Worm (Caenorhabditis elegans): ENCODE measurements around the gene bmy-1.
A peak's percentile ranks its signal among the peaks of the same experiment; 100 is the strongest.

Gene bmy-1

DNA sequence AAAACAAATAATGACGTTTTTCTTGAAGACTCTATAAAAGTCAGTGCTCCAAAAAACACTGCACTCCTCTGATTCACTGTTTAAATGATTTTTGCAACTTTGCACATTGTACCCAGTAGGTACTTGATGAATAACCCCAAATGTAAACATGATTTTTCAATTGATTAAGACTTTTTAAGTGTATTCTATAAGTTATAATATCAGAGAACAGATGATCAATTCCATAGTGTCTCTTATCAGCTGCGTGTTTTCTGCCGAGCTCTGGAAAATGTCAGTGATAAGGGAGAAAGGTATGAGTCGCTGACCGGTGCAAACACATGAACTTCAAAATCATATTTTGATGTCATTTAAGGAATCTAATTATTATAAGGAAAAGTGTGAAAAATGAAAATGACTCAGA lies 34.7 kb upstream of the bmy-1 start (continued):
- no peak for TF ChIP-seq Y75B8A.6 (GFP tag; IDR thresholded peaks at IDR 0.05)
- TF ChIP-seq dve-1 (tag; optimal IDR thresholded peaks at IDR 0.05; ENCODE audit: insufficient read depth), result peak; percentile 86
- TF ChIP-seq gei-8 (GFP tag; optimal IDR thresholded peaks at IDR 0.05), result no peak
- no peak for TF ChIP-seq ceh-82 (tag; optimal IDR thresholded peaks at IDR 0.05)
- TF ChIP-seq dmd-6 (GFP tag; IDR thresholded peaks at IDR 0.05), result peak; percentile 92

DNA sequence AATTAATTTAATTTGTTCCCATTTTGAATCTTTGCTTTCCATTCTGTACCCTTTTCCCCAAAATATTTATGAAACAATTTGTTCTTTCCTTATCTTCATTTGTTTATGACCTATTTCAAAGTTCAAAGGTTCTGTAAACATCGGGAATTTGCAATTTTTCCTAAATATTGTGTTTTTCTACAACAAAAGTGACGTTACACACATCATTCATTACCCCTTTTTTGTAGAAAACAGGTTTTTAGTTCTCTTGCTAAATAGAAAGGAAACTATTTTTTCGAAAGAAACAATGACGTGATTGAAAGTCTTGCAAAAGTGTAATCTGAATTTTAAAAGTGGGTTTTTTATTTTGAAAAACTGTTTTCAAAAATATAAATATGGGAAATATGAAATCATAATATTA lies 33.8 kb upstream of the bmy-1 start:
- TF ChIP-seq unc-62 (GFP tag; optimal IDR thresholded peaks at IDR 0.05 in 1 of 2), result peak in 1 of 2 experiments; percentile 93
- TF ChIP-seq unc-62 (tag; optimal IDR thresholded peaks at IDR 0.05), result no peak
- no peak for TF ChIP-seq daf-16 (GFP tag; optimal IDR thresholded peaks at IDR 0.05)
- peak; percentile 70 for TF ChIP-seq daf-16 (tag; optimal IDR thresholded peaks at IDR 0.05)
- TF ChIP-seq nhr-6 (tag; optimal IDR thresholded peaks at IDR 0.05), result no peak
- TF ChIP-seq nhr-28 (tag; optimal IDR thresholded peaks at IDR 0.05), result peak; percentile 8

- TF ChIP-seq lsy-2 (tag; optimal IDR thresholded peaks at IDR 0.05), result peak; percentile 40 to 71
- no peak for TF ChIP-seq T26A8.4 (GFP tag; IDR thresholded peaks at IDR 0.05)
- TF ChIP-seq mep-1 (tag; optimal IDR thresholded peaks at IDR 0.05), result peak; percentile 66
- peak; percentile 70 for TF ChIP-seq hlh-30 (tag; optimal IDR thresholded peaks at IDR 0.05; ENCODE audit: insufficient read depth)
- TF ChIP-seq php-3 (GFP tag; IDR thresholded peaks at IDR 0.05), result no peak
- peak; percentile 20 for TF ChIP-seq dpl-1 (GFP tag; optimal IDR thresholded peaks at IDR 0.05)
- TF ChIP-seq ztf-11 (tag; optimal IDR thresholded peaks at IDR 0.05), result no peak
- peak; percentile 49 for TF ChIP-seq mes-2 (tag; optimal IDR thresholded peaks at IDR 0.05; ENCODE audit: poor library complexity, severe bottlenecking)
- peak; percentile 86 for TF ChIP-seq nhr-28 (tag; optimal IDR thresholded peaks at IDR 0.05)
- peak; percentile 13 for TF ChIP-seq nhr-6 (tag; optimal IDR thresholded peaks at IDR 0.05)
- TF ChIP-seq lin-38 (GFP tag; IDR thresholded peaks at IDR 0.05), result 0 out of 2 replicates have a peak, but pooled peaks have one; percentile 20
- TF ChIP-seq madf-9 (GFP tag; conservative IDR thresholded peaks at IDR 0.05), result no peak
- TF ChIP-seq ceh-20 (GFP tag; IDR thresholded peaks at IDR 0.05), result peak; percentile 74; the same call in 1 of the 2 replicates
- TF ChIP-seq dmd-8 (GFP tag; IDR thresholded peaks at IDR 0.05), result no peak
- TF ChIP-seq ctbp-1 (GFP tag; IDR thresholded peaks at IDR 0.05), result peak; percentile 58; the same call in 1 of the 2 replicates
- peak in 1 of 2 experiments; percentile 48 for TF ChIP-seq hif-1 (tag; optimal IDR thresholded peaks at IDR 0.05)
- TF ChIP-seq aha-1 (tag), result peak; percentile 58
- TF ChIP-seq F44E2.7 (GFP tag; IDR thresholded peaks at IDR 0.05), result no peak
- no peak for TF ChIP-seq snpc-4 (tag; optimal IDR thresholded peaks at IDR 0.05)
- peak; percentile 18 for TF ChIP-seq lin-13 (GFP tag; optimal IDR thresholded peaks at IDR 0.05)
- no peak for TF ChIP-seq ZK337.2 (GFP tag; IDR thresholded peaks at IDR 0.05)
- TF ChIP-seq zfp-2 (tag; optimal IDR thresholded peaks at IDR 0.05), result no peak
- no peak for TF ChIP-seq unc-39 (tag; optimal IDR thresholded peaks at IDR 0.05)
- peak; percentile 17; the same call in 1 of the 2 replicates for TF ChIP-seq tra-1 (GFP tag; IDR thresholded peaks at IDR 0.05)
- no peak for TF ChIP-seq lir-3 (tag; optimal IDR thresholded peaks at IDR 0.05)
- TF ChIP-seq fkh-10 (GFP tag; optimal IDR thresholded peaks at IDR 0.05), result peak; percentile 83
- TF ChIP-seq zip-11 (GFP tag; IDR thresholded peaks at IDR 0.05), result no peak
- TF ChIP-seq R02D3.7 (tag; optimal IDR thresholded peaks at IDR 0.05), result no peak
- TF ChIP-seq duxl-1 (tag; optimal IDR thresholded peaks at IDR 0.05; ENCODE audit: poor library complexity), result no peak
- peak; percentile 25 for TF ChIP-seq mxl-3 (GFP tag; optimal IDR thresholded peaks at IDR 0.05)
- no peak for TF ChIP-seq zfp-3 (GFP tag; conservative IDR thresholded peaks at IDR 0.05)
- no peak for TF ChIP-seq sdz-12 (GFP tag; optimal IDR thresholded peaks at IDR 0.05)
- TF ChIP-seq daf-12 (tag; optimal IDR thresholded peaks at IDR 0.05), result no peak
- peak; percentile 61; the same call in 1 of the 2 replicates for TF ChIP-seq hmg-1.1 (GFP tag; IDR thresholded peaks at IDR 0.05)
- TF ChIP-seq daf-16 (GFP tag; optimal IDR thresholded peaks at IDR 0.05), result no peak
- peak; percentile 58 for TF ChIP-seq daf-16 (tag; optimal IDR thresholded peaks at IDR 0.05)
- peak; percentile 68 for TF ChIP-seq dve-1 (tag; optimal IDR thresholded peaks at IDR 0.05; ENCODE audit: insufficient read depth)
- no peak for TF ChIP-seq F26F4.8 (GFP tag; conservative IDR thresholded peaks at IDR 0.05)
- no peak for TF ChIP-seq lin-29 (GFP tag; IDR thresholded peaks at IDR 0.05)
- TF ChIP-seq F37D6.2 (tag; optimal IDR thresholded peaks at IDR 0.05), result no peak
Observed at ce11 chrII:5326024-5326627, 32.4 kb upstream of the bmy-1 start.

Data from whole organism, L4 larva.